Worm (Caenorhabditis elegans) whole organism, L2 larva: Measurements from ENCODE around the gene mdt-29.

Experiments used
- C34F6.9 ChIP-seq: fragments of 150-350 bp; optimal IDR thresholded peaks from 2 replicates; lab custom pipeline; 2014; ENCODE audit warnings: missing biosample characterization, missing genetic modification characterization
- R02D3.7 ChIP-seq: fragments of 150-350 bp; optimal IDR thresholded peaks from 2 replicates; lab custom pipeline; 2014; ENCODE audit warnings: missing biosample characterization, missing genetic modification characterization
- ZK546.5 ChIP-seq: sonication (generic microtip); optimal IDR thresholded peaks from 2 replicates; lab custom pipeline; 2017; ENCODE audit warnings: missing biosample characterization, missing genetic modification characterization
- alr-1 ChIP-seq: fragments of 150-350 bp; optimal IDR thresholded peaks from 2 replicates; lab custom pipeline; 2014; ENCODE audit warnings: missing biosample characterization, missing genetic modification characterization
- aly-2 ChIP-seq: fragments of 150-350 bp; optimal IDR thresholded peaks from 2 replicates; lab custom pipeline; 2014; ENCODE audit warnings: missing biosample characterization, missing genetic modification characterization
- ama-1 ChIP-seq: fragments of 150-350 bp; optimal IDR thresholded peaks from 2 replicates; lab custom pipeline; 2018; ENCODE audit warnings: inconsistent platforms
- blmp-1 ChIP-seq: sonication (generic microtip); optimal IDR thresholded peaks from 2 replicates; lab custom pipeline; 2017; ENCODE audit warnings: missing genetic modification characterization, mild to moderate bottlenecking, missing compliant biosample characterization, antibody characterized with exemption, moderate library complexity; ENCODE audit not compliant: insufficient read depth
- ceh-16 ChIP-seq: fragments of 150-350 bp; optimal IDR thresholded peaks from 2 replicates; lab custom pipeline; 2014; ENCODE audit warnings: missing biosample characterization, missing genetic modification characterization
- ceh-82 ChIP-seq: fragments of 150-350 bp; optimal IDR thresholded peaks from 2 replicates; lab custom pipeline; 2014; ENCODE audit warnings: missing biosample characterization, missing genetic modification characterization
- crh-2 ChIP-seq: sonication (generic microtip); optimal IDR thresholded peaks from 2 replicates; lab custom pipeline; 2017; ENCODE audit warnings: missing biosample characterization, missing genetic modification characterization
- dmd-4 ChIP-seq: sonication (generic microtip); optimal IDR thresholded peaks from 2 replicates; lab custom pipeline; 2017; ENCODE audit warnings: missing biosample characterization, missing genetic modification characterization
- egl-27 ChIP-seq: sonication (generic microtip); optimal IDR thresholded peaks from 3 replicates; lab custom pipeline; 2017; ENCODE audit warnings: missing biosample characterization, missing genetic modification reagents, missing genetic modification characterization
- elt-3 ChIP-seq: sonication (generic microtip); optimal IDR thresholded peaks from 2 replicates; lab custom pipeline; 2017; ENCODE audit warnings: missing biosample characterization, missing genetic modification characterization
- fos-1 ChIP-seq: fragments of 150-350 bp; optimal IDR thresholded peaks from 2 replicates; lab custom pipeline; 2014; ENCODE audit warnings: missing biosample characterization, missing genetic modification characterization
- gmeb-1 ChIP-seq: fragments of 150-350 bp; optimal IDR thresholded peaks from 2 replicates; lab custom pipeline; 2014; ENCODE audit warnings: missing biosample characterization, missing genetic modification characterization
- lin-11 ChIP-seq: fragments of 150-350 bp; sonication (generic microtip); optimal IDR thresholded peaks from 2 replicates; lab custom pipeline; 2014; ENCODE audit warnings: missing biosample characterization, missing genetic modification characterization, inconsistent platforms, mixed read lengths
- lin-13 ChIP-seq: fragments of 150-350 bp; optimal IDR thresholded peaks from 2 replicates; lab custom pipeline; 2014; ENCODE audit warnings: missing biosample characterization, missing genetic modification reagents, missing genetic modification characterization
- lin-39 ChIP-seq: fragments of 150-350 bp; optimal IDR thresholded peaks from 2 replicates; lab custom pipeline; 2014; ENCODE audit warnings: missing biosample characterization, missing genetic modification reagents, missing genetic modification characterization
- lsy-2 ChIP-seq, 2 experiments: fragments of 150-350 bp in 1 of 2; sonication (generic microtip) in 1 of 2; optimal IDR thresholded peaks; 2 replicates each; lab custom pipeline; 2014 to 2017; ENCODE audit warnings: missing biosample characterization in 2 of 2, missing genetic modification characterization in 2 of 2
- mab-5 ChIP-seq: fragments of 150-350 bp; optimal IDR thresholded peaks from 2 replicates; lab custom pipeline; 2014; ENCODE audit warnings: missing biosample characterization, missing genetic modification characterization
- mbf-1 ChIP-seq: sonication (generic microtip); optimal IDR thresholded peaks from 2 replicates; lab custom pipeline; 2017; ENCODE audit warnings: missing biosample characterization, missing genetic modification characterization
- mdl-1 ChIP-seq, 2 experiments: fragments of 150-350 bp in 1 of 2; sonication (generic microtip) in 1 of 2; optimal IDR thresholded peaks; 2 replicates each; lab custom pipeline; 2017; ENCODE audit warnings: missing biosample characterization in 2 of 2, missing genetic modification characterization in 2 of 2
- nhr-10 ChIP-seq: sonication (generic microtip); optimal IDR thresholded peaks from 2 replicates; lab custom pipeline; 2017; ENCODE audit warnings: missing biosample characterization, missing genetic modification characterization
- nhr-11 ChIP-seq: fragments of 150-350 bp; optimal IDR thresholded peaks from 2 replicates; lab custom pipeline; 2014; ENCODE audit warnings: missing biosample characterization, missing genetic modification characterization
- nhr-12 ChIP-seq: fragments of 150-350 bp; optimal IDR thresholded peaks from 2 replicates; lab custom pipeline; 2014; ENCODE audit warnings: missing biosample characterization, missing genetic modification characterization
- nhr-129 ChIP-seq: fragments of 150-350 bp; optimal IDR thresholded peaks from 2 replicates; lab custom pipeline; 2014; ENCODE audit warnings: missing biosample characterization, missing genetic modification characterization
- nhr-23 ChIP-seq: fragments of 150-350 bp; optimal IDR thresholded peaks from 2 replicates; lab custom pipeline; 2014; ENCODE audit warnings: missing biosample characterization, missing genetic modification reagents, missing genetic modification characterization
- nhr-237 ChIP-seq: fragments of 150-350 bp; optimal IDR thresholded peaks from 2 replicates; lab custom pipeline; 2014; ENCODE audit warnings: missing biosample characterization, missing genetic modification characterization
- nhr-25 ChIP-seq: fragments of 150-350 bp; sonication (generic microtip); optimal IDR thresholded peaks from 3 replicates; lab custom pipeline; 2014; ENCODE audit warnings: missing biosample characterization, missing genetic modification characterization
- nhr-6 ChIP-seq: fragments of 150-350 bp; optimal IDR thresholded peaks from 2 replicates; lab custom pipeline; 2014; ENCODE audit warnings: missing biosample characterization, missing genetic modification characterization
- nhr-77 ChIP-seq: fragments of 150-350 bp; optimal IDR thresholded peaks from 2 replicates; lab custom pipeline; 2014; ENCODE audit warnings: missing biosample characterization, missing genetic modification characterization
- peb-1 ChIP-seq: fragments of 150-350 bp; optimal IDR thresholded peaks from 2 replicates; lab custom pipeline; 2014; ENCODE audit warnings: missing biosample characterization, missing genetic modification characterization
- sem-4 ChIP-seq: fragments of 150-350 bp; optimal IDR thresholded peaks from 2 replicates; lab custom pipeline; 2014; ENCODE audit warnings: missing biosample characterization, missing genetic modification reagents, missing genetic modification characterization
- skn-1 ChIP-seq: sonication (generic microtip); optimal IDR thresholded peaks from 2 replicates; lab custom pipeline; 2017; ENCODE audit warnings: missing biosample characterization, missing genetic modification characterization
- sma-3 ChIP-seq: sonication (generic microtip); optimal IDR thresholded peaks from 2 replicates; lab custom pipeline; 2016; ENCODE audit warnings: missing genetic modification reagents, missing genetic modification characterization, missing compliant biosample characterization
- sma-9 ChIP-seq, 2 experiments: fragments of 150-350 bp in 1 of 2; sonication (generic microtip) in 1 of 2; optimal IDR thresholded peaks; 2 replicates each; lab custom pipeline; 2014 to 2016; ENCODE audit warnings: missing genetic modification characterization in 2 of 2, mild to moderate bottlenecking in 1 of 2, missing biosample characterization in 1 of 2, missing compliant biosample characterization in 1 of 2, missing genetic modification reagents in 1 of 2, moderate library complexity in 1 of 2
- snpc-4 ChIP-seq: fragments of 150-350 bp; optimal IDR thresholded peaks from 2 replicates; lab custom pipeline; 2014; ENCODE audit warnings: missing biosample characterization, missing genetic modification characterization
- unc-39 ChIP-seq: fragments of 150-350 bp; optimal IDR thresholded peaks from 2 replicates; lab custom pipeline; 2014; ENCODE audit warnings: missing biosample characterization, missing genetic modification characterization
- unc-55 ChIP-seq: fragments of 150-350 bp; sonication (generic microtip); optimal IDR thresholded peaks from 3 replicates; lab custom pipeline; 2014; ENCODE audit warnings: missing biosample characterization, missing genetic modification reagents, missing genetic modification characterization
- unc-62 ChIP-seq: fragments of 150-350 bp; optimal IDR thresholded peaks from 2 replicates; lab custom pipeline; 2014; ENCODE audit warnings: missing biosample characterization, missing genetic modification reagents, missing genetic modification characterization
- zag-1 ChIP-seq: fragments of 150-350 bp; optimal IDR thresholded peaks from 2 replicates; lab custom pipeline; 2014; ENCODE audit warnings: missing biosample characterization, missing genetic modification characterization
- ztf-1 ChIP-seq: fragments of 200-800 bp; sonication (Bioruptor generic); conservative IDR thresholded peaks from 2 replicates; pipeline ENCODE4 v1.3.6; 2022; ENCODE audit warnings: missing genetic modification characterization, missing compliant biosample characterization
- ztf-11 ChIP-seq: sonication (generic microtip); optimal IDR thresholded peaks from 2 replicates; lab custom pipeline; 2017; ENCODE audit warnings: missing biosample characterization, missing genetic modification characterization
- ztf-4 ChIP-seq: fragments of 150-350 bp; optimal IDR thresholded peaks from 2 replicates; lab custom pipeline; 2014; ENCODE audit warnings: missing biosample characterization, missing genetic modification characterization

The mdt-29 gene

DNA sequence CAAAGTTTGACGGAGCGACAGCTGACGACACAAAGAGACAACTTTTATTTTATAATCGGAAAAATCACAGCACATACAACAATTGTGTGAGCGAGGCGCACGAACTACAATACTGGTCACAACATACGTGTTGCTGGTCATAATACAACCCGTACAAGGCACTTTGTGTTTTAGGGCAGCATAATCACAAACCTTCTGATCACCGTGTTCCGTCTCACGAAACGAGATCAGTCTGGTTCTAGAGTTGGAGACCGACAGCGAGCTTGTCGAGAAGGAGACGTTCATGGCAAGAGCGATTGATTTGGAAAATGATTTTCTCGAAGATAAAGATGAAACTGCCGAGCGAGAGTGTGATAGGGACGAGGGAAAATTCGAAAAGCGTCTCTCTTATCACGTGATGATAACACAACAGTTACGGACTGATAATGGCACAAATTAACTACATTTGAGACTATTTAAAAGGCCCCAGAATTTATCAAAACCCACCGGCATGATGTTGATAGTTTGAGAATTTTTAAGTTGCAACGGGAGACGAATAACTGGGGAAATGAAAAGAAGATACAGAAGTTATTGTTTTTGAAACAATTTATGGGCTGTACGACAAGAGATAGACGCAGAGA is 6.2 kb upstream of the mdt-29 start (continued):
- TF ChIP-seq fos-1 (tag; lab: Kevin White, UChicago) (peak; percentile 73), zag-1 (tag; lab: Kevin White, UChicago) (no peak), mdl-1 (tag; optimal IDR thresholded peaks at IDR 0.05; lab: Kevin White, UChicago) (no peak), aly-2 (tag; lab: Kevin White, UChicago) (no peak), nhr-237 (tag; lab: Kevin White, UChicago) (no peak), gmeb-1 (tag; lab: Kevin White, UChicago) (peak; percentile 39), unc-39 (tag; lab: Kevin White, UChicago) (no peak), crh-2 (tag; lab: Kevin White, UChicago) (peak; percentile 39), sem-4 (tag; lab: Kevin White, UChicago) (no peak), dmd-4 (tag; lab: Kevin White, UChicago) (no peak), mab-5 (tag; lab: Kevin White, UChicago) (no peak), unc-62 (no peak), nhr-77 (tag; lab: Kevin White, UChicago) (no peak), nhr-23 (tag; lab: Kevin White, UChicago) (no peak), lin-13 (GFP tag; lab: Kevin White, UChicago) (no peak), lsy-2 (tag; optimal IDR thresholded peaks at IDR 0.05; lab: Kevin White, UChicago) (peak in 1 of 2 experiments; percentile 3), sma-9 (GFP tag; optimal IDR thresholded peaks at IDR 0.05; lab: Kevin White, UChicago) (peak; percentile 62), sma-9 (tag; optimal IDR thresholded peaks at IDR 0.05; lab: Kevin White, UChicago) (no peak), lin-39 (tag; lab: Kevin White, UChicago) (no peak), nhr-6 (no peak), ztf-4 (tag; lab: Kevin White, UChicago) (no peak)

DNA sequence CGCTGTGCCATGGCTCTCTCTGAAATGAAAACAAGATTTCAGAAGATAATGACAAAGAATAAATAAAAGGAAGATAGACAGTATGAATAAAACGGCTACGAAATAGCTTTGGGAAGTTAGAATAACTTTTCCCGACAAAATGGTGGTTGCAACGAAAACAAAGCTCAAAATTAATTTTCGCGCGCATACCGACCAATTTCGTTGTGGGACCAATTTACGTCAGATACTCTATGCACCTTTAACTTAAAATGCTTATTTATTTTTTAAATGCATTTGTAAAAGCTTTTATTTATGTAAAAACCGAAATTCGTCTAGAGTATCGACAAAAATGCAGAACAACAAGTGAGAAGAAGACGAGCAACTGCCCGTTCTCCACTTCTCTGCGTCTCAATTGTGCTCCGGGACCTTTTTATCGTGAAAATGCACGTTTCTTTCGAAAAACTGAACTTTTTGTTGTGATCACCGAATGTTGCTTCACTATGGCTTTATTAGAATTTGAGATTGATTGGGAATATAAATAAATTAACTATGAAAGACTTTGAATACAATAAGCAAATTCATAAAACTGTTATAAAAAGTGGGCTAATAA is 4.8 kb upstream of the mdt-29 start, which contains the start of gene rml-1:
TSS of gene rml-1 (minus strand) at position 19 of the 589 bp plus-strand sequence.
- TF ChIP-seq skn-1 (no peak), ceh-16 (tag; lab: Kevin White, UChicago) (no peak), nhr-25 (no peak), unc-55 (GFP tag; lab: Kevin White, UChicago) (peak; percentile 45), ztf-11 (tag; lab: Kevin White, UChicago) (no peak), C34F6.9 (tag; lab: Kevin White, UChicago) (peak; percentile 37), nhr-129 (peak; percentile 12), nhr-12 (tag; lab: Kevin White, UChicago) (no peak)

DNA sequence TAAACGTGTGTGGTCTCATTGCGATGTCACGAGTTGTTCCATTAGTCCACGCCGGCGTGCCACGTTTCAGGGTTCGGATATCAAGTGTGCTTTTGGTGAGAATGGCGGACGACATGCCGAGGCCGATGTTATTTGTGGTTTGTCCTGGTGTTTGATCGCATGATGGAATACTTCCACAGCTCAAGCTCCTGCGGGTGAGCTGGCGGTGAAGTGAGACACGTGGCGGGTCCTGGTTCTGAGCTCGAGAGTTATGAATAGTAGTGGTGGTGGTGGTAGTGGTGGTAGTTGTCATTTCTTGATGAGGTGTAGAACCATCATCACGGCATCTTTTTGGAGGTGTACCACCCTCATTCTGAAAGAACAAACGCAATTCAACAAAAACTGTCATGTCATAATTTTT is 3.0 kb upstream of the mdt-29 start:
- TF ChIP-seq C34F6.9 (tag; lab: Kevin White, UChicago) (no peak), sem-4 (tag; lab: Kevin White, UChicago) (no peak), ZK546.5 (no peak), elt-3 (tag; lab: Kevin White, UChicago) (no peak), nhr-10 (tag; lab: Kevin White, UChicago) (no peak), crh-2 (tag; lab: Kevin White, UChicago) (no peak), ceh-82 (tag; lab: Kevin White, UChicago) (no peak), blmp-1 (tag; lab: Kevin White, UChicago) (no peak), nhr-6 (no peak), skn-1 (no peak), gmeb-1 (tag; lab: Kevin White, UChicago) (no peak), ama-1 (lab: Kevin White, UChicago) (no peak), fos-1 (tag; lab: Kevin White, UChicago) (no peak), mdl-1 (tag; optimal IDR thresholded peaks at IDR 0.05; lab: Kevin White, UChicago) (no peak), unc-55 (GFP tag; lab: Kevin White, UChicago) (no peak)

DNA sequence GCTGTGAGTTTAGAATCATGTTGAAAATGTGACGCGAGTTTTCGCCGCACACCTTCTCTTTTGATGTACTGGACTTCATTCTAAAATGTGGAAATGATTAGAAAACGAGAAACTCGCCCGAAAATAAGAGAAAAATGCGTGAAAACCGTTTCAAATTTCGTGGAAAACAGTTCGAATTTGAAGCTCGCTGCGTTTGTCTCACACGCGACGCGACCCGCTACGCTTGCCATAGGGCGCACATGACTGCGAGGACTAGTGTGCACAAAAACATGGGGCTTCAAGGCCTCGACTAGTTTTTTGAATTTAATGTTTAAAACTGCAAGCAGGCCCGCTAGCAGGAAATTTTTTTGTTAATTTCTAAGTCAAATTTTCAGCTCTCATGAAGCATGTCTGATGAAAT is 1.8 kb upstream of the mdt-29 start, which contains the start of the genes cyk-4 and pdr-1:
TSS of gene cyk-4 (minus strand) at position 80 of the 400 bp plus-strand sequence.
TSS of gene pdr-1 (plus strand) at position 369 of the 400 bp plus-strand sequence.
- TF ChIP-seq blmp-1 (tag; lab: Kevin White, UChicago) (peak; percentile 30), nhr-6 (no peak), fos-1 (tag; lab: Kevin White, UChicago) (no peak), gmeb-1 (tag; lab: Kevin White, UChicago) (peak; percentile 76), nhr-129 (peak; percentile 71), unc-55 (GFP tag; lab: Kevin White, UChicago) (peak; percentile 77), nhr-25 (peak; percentile 28), nhr-10 (tag; lab: Kevin White, UChicago) (no peak), C34F6.9 (tag; lab: Kevin White, UChicago) (peak; percentile 76), egl-27 (no peak), crh-2 (tag; lab: Kevin White, UChicago) (peak; percentile 57), ceh-16 (tag; lab: Kevin White, UChicago) (no peak), mbf-1 (no peak), nhr-237 (tag; lab: Kevin White, UChicago) (no peak), snpc-4 (no peak), R02D3.7 (tag; lab: Kevin White, UChicago) (no peak), ztf-1 (GFP tag; lab: Robert Waterston, UW) (no peak), nhr-11 (tag; lab: Kevin White, UChicago) (no peak), lin-11 (peak; percentile 44), zag-1 (tag; lab: Kevin White, UChicago) (no peak), sma-3 (peak; percentile 23), alr-1 (tag; lab: Kevin White, UChicago) (no peak), ztf-4 (tag; lab: Kevin White, UChicago) (no peak), peb-1 (tag; lab: Kevin White, UChicago) (no peak), elt-3 (tag; lab: Kevin White, UChicago) (no peak)
